Fruit fly (Drosophila melanogaster): ENCODE data around the gene unc80.
A peak's percentile ranks its signal among the peaks of the same experiment; 100 is the strongest.

The unc80 gene

DNA sequence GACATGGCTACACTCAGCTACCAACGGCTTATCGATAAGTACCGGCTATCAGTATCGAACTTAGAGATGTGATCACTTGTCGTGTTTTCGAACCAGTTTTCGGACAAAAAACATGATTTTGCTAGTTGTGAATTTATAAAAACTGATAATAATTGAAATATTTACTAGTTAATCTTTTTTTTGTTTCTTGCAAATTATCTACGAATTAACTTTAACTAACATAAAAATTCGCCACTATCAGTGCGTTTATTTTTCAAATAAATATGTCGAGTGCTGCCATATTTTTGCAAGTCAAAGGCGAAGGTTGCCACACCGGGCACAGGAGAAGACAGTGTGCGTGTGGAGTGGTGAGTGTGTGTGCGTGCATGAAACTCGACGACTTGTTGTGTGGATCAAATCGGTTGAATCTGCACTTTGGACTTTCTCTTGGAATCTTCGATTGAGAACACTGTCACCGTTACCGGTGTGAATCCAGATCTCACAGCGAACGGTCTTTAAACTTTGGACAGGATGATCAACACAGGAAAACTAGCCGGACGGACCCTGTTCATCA, 15.0 kb downstream of the unc80 start, which contains the start of gene Hsdl2 (continued):
- TF ChIP-seq Dad (GFP tag; optimal IDR thresholded peaks at IDR 0.05) = peak; percentile 15
- TF ChIP-seq zfh2 (GFP tag; optimal IDR thresholded peaks at IDR 0.05) = peak; percentile 12
- TF ChIP-seq CG15011 (GFP tag; optimal IDR thresholded peaks at IDR 0.05) = no peak
- TF ChIP-seq Lpt (GFP tag; optimal IDR thresholded peaks at IDR 0.05) = no peak
- peak; percentile 55 for TF ChIP-seq ind (GFP tag; optimal IDR thresholded peaks at IDR 0.05)
- no peak for TF ChIP-seq Camta (GFP tag; optimal IDR thresholded peaks at IDR 0.05)
- no peak for TF ChIP-seq ranshi (GFP tag; IDR thresholded peaks at IDR 0.05)
- no peak for TF ChIP-seq Usf (GFP tag; optimal IDR thresholded peaks at IDR 0.05)
- no peak for TF ChIP-seq wek (GFP tag; optimal IDR thresholded peaks at IDR 0.05)
- peak; percentile 7 for TF ChIP-seq gcm2 (GFP tag; optimal IDR thresholded peaks at IDR 0.05)
- 0 out of 2 replicates have a peak, but pooled peaks have one; percentile 42 for TF ChIP-seq vvl (GFP tag; IDR thresholded peaks at IDR 0.05)
- no peak for TF ChIP-seq B-H2 (GFP tag; optimal IDR thresholded peaks at IDR 0.05)
- no peak for TF ChIP-seq Spps (tag; optimal IDR thresholded peaks at IDR 0.05)
- TF ChIP-seq zen (tag; optimal IDR thresholded peaks at IDR 0.05) = no peak
- TF ChIP-seq Drgx (GFP tag; IDR thresholded peaks at IDR 0.05) = peak; percentile 61
- peak; percentile 68 for TF ChIP-seq sna (GFP tag; IDR thresholded peaks at IDR 0.05; ENCODE audit: partially characterized antibody)
- TF ChIP-seq CG8281 (tag; optimal IDR thresholded peaks at IDR 0.05) = no peak
- peak; percentile 27; the same call in 1 of the 2 replicates for TF ChIP-seq sob (GFP tag; IDR thresholded peaks at IDR 0.05)
- no peak for TF ChIP-seq pfk (GFP tag; optimal IDR thresholded peaks at IDR 0.05)
- no peak for TF ChIP-seq CG15073 (GFP tag; optimal IDR thresholded peaks at IDR 0.05)
- peak; percentile 42 for TF ChIP-seq CG6689 (GFP tag; IDR thresholded peaks at IDR 0.05)
- TF ChIP-seq Adf1 (GFP tag; IDR thresholded peaks at IDR 0.05) = no peak
- no peak for TF ChIP-seq GATAe (GFP tag; conservative IDR thresholded peaks at IDR 0.05)
- no peak for TF ChIP-seq pb (GFP tag; optimal IDR thresholded peaks at IDR 0.05)
- no peak for TF ChIP-seq Atf6 (GFP tag; IDR thresholded peaks at IDR 0.05)
- no peak for TF ChIP-seq pan (optimal IDR thresholded peaks at IDR 0.05)
- TF ChIP-seq pan (GFP tag; optimal IDR thresholded peaks at IDR 0.05 in 1 of 2, IDR thresholded peaks at IDR 0.05 in 1 of 2) = peak in 1 of 2 experiments; percentile 54
- TF ChIP-seq jumu (GFP tag; optimal IDR thresholded peaks at IDR 0.05) = peak; percentile 17
- TF ChIP-seq so (GFP tag; IDR thresholded peaks at IDR 0.05) = no peak
- peak; percentile 56 for TF ChIP-seq HLH54F (GFP tag; optimal IDR thresholded peaks at IDR 0.05)
- TF ChIP-seq CG6272 (GFP tag; IDR thresholded peaks at IDR 0.05) = peak; percentile 39; the same call in 1 of the 2 replicates
- TF ChIP-seq CG34422 (GFP tag; IDR thresholded peaks at IDR 0.05) = 0 out of 3 replicates have a peak, but pooled peaks have one; percentile 60
- peak; percentile 52 for TF ChIP-seq bbx (GFP tag; IDR thresholded peaks at IDR 0.05; ENCODE audit: partially characterized antibody)
- no peak for TF ChIP-seq nau (GFP tag; optimal IDR thresholded peaks at IDR 0.05)
- TF ChIP-seq CG5180 (GFP tag; optimal IDR thresholded peaks at IDR 0.05) = peak; percentile 45
- TF ChIP-seq CG33213 (GFP tag; optimal IDR thresholded peaks at IDR 0.05) = peak; percentile 38
- no peak for TF ChIP-seq bsh (GFP tag; optimal IDR thresholded peaks at IDR 0.05)
- TF ChIP-seq zf30C (GFP tag; optimal IDR thresholded peaks at IDR 0.05) = no peak
- peak; percentile 30 for TF ChIP-seq CG9817 (tag; optimal IDR thresholded peaks at IDR 0.05)
- peak; percentile 7 for TF ChIP-seq mam (GFP tag; optimal IDR thresholded peaks at IDR 0.05)
- peak; percentile 72 for TF ChIP-seq Scr (GFP tag; IDR thresholded peaks at IDR 0.05; ENCODE audit: partially characterized antibody)
- TF ChIP-seq CG18476 (GFP tag; optimal IDR thresholded peaks at IDR 0.05) = peak; percentile 18
- no peak for TF ChIP-seq CG6175 (GFP tag; IDR thresholded peaks at IDR 0.05)
- TF ChIP-seq schlank (tag; optimal IDR thresholded peaks at IDR 0.05) = no peak
- TF ChIP-seq Bteb2 (GFP tag; optimal IDR thresholded peaks at IDR 0.05) = peak; percentile 44
- TF ChIP-seq Sin3A (optimal IDR thresholded peaks at IDR 0.05) = peak; percentile 89
- peak; percentile 34 for TF ChIP-seq CG10267 (tag; optimal IDR thresholded peaks at IDR 0.05)
- 0 out of 2 replicates have a peak, but pooled peaks have one; percentile 9 for TF ChIP-seq HLH3B (GFP tag; IDR thresholded peaks at IDR 0.05)
- TF ChIP-seq NfI (GFP tag; optimal IDR thresholded peaks at IDR 0.05) = peak; percentile 15
- TF ChIP-seq hb (GFP tag; IDR thresholded peaks at IDR 0.05; ENCODE audit: partially characterized antibody) = peak; percentile 53; the same call in 1 of the 3 replicates
- no peak for TF ChIP-seq CG12299 (tag; optimal IDR thresholded peaks at IDR 0.05)

All from whole organism, embryonic.